Fruit fly (Drosophila melanogaster) whole organism, embryonic: ENCODE results near the gene pps.
A peak's percentile ranks its signal among the peaks of the same experiment; 100 is the strongest.

Experiments
- Ada2b ChIP-seq: fragments of 200-800 bp; sonication (Bioruptor generic); IDR thresholded peaks from 2 replicates; pipeline ENCODE4 v1.3.6; 2022; ENCODE audit warnings: missing biosample characterization, missing genetic modification characterization
- Asciz ChIP-seq: fragments of 200-800 bp; sonication (Bioruptor generic); optimal IDR thresholded peaks from 2 replicates; lab custom pipeline; 2017; ENCODE audit warnings: missing biosample characterization, mild to moderate bottlenecking, missing genetic modification characterization, missing genetic modification reagents
- B-H2 ChIP-seq: fragments of 200-800 bp; sonication (Bioruptor generic); optimal IDR thresholded peaks from 2 replicates; lab custom pipeline; 2018; ENCODE audit warnings: missing biosample characterization, mild to moderate bottlenecking, missing genetic modification characterization
- CG10431 ChIP-seq: fragments of 200-800 bp; sonication (Bioruptor generic); optimal IDR thresholded peaks from 3 replicates; lab custom pipeline; 2018; ENCODE audit warnings: missing biosample characterization, mild to moderate bottlenecking, missing genetic modification characterization
- CG12104 ChIP-seq: fragments of 200-800 bp; sonication (Bioruptor generic); optimal IDR thresholded peaks from 3 replicates; lab custom pipeline; 2016; ENCODE audit warnings: missing biosample characterization, missing genetic modification characterization
- CG12299 ChIP-seq: fragments of 200-800 bp; sonication (Bioruptor generic); optimal IDR thresholded peaks from 2 replicates; lab custom pipeline; 2018; ENCODE audit warnings: missing biosample characterization, mild to moderate bottlenecking, missing genetic modification characterization
- CG14050 ChIP-seq: fragments of 200-800 bp; sonication (Bioruptor generic); IDR thresholded peaks from 3 replicates; pipeline ENCODE4 v1.3.6; 2022; ENCODE audit warnings: missing biosample characterization, missing genetic modification characterization
- CG15514 ChIP-seq: fragments of 200-800 bp; sonication (Bioruptor generic); optimal IDR thresholded peaks from 3 replicates; lab custom pipeline; 2017; ENCODE audit warnings: missing biosample characterization, missing genetic modification characterization, mild to moderate bottlenecking, moderate library complexity, missing genetic modification reagents
- CG16815 ChIP-seq: fragments of 200-800 bp; sonication (Bioruptor generic); optimal IDR thresholded peaks from 3 replicates; lab custom pipeline; 2017; ENCODE audit warnings: missing biosample characterization, mild to moderate bottlenecking, missing genetic modification characterization
- CG2202 ChIP-seq: fragments of 200-800 bp; sonication (Bioruptor generic); optimal IDR thresholded peaks from 2 replicates; lab custom pipeline; 2018; ENCODE audit warnings: missing biosample characterization, mild to moderate bottlenecking, missing genetic modification characterization
- CG30403 ChIP-seq: fragments of 200-800 bp; sonication (Bioruptor generic); optimal IDR thresholded peaks from 3 replicates; lab custom pipeline; 2016; ENCODE audit warnings: missing biosample characterization, missing genetic modification characterization
- CG31441 ChIP-seq: fragments of 200-800 bp; sonication (Bioruptor generic); IDR thresholded peaks from 2 replicates; pipeline ENCODE4 v1.3.6; 2022; ENCODE audit warnings: missing biosample characterization, missing genetic modification characterization
- CG42726 ChIP-seq: fragments of 200-800 bp; sonication (Bioruptor generic); IDR thresholded peaks from 2 replicates; pipeline ENCODE4 v1.3.6; 2022; ENCODE audit warnings: missing biosample characterization, missing genetic modification characterization; ENCODE audit not compliant: partially characterized antibody
- CG4282 ChIP-seq: fragments of 200-800 bp; sonication (Bioruptor generic); optimal IDR thresholded peaks from 2 replicates; lab custom pipeline; 2016; ENCODE audit warnings: missing biosample characterization, missing genetic modification characterization
- CG6175 ChIP-seq: fragments of 200-800 bp; sonication (Bioruptor generic); IDR thresholded peaks from 3 replicates; pipeline ENCODE4 v1.3.6; 2022; ENCODE audit warnings: missing biosample characterization, missing genetic modification characterization
- CG6813 ChIP-seq: fragments of 200-800 bp; sonication (Bioruptor generic); optimal IDR thresholded peaks from 2 replicates; lab custom pipeline; 2017; ENCODE audit warnings: missing biosample characterization, missing genetic modification characterization, mild to moderate bottlenecking, moderate library complexity, missing genetic modification reagents
- CG6854 ChIP-seq: fragments of 200-800 bp; sonication (Bioruptor generic); optimal IDR thresholded peaks from 3 replicates; lab custom pipeline; 2017; ENCODE audit warnings: missing biosample characterization, mild to moderate bottlenecking, missing genetic modification characterization
- CG8388 ChIP-seq: fragments of 200-800 bp; sonication (Bioruptor generic); optimal IDR thresholded peaks from 2 replicates; lab custom pipeline; 2019; ENCODE audit warnings: missing biosample characterization, mild to moderate bottlenecking, missing genetic modification characterization, moderate library complexity
- CG8944 ChIP-seq: fragments of 200-800 bp; sonication (Bioruptor generic); optimal IDR thresholded peaks from 3 replicates; lab custom pipeline; 2016; ENCODE audit warnings: missing biosample characterization, missing genetic modification characterization
- Camta ChIP-seq: fragments of 200-800 bp; sonication (Bioruptor generic); optimal IDR thresholded peaks from 2 replicates; lab custom pipeline; 2016; ENCODE audit warnings: missing biosample characterization, missing genetic modification characterization
- CrebB ChIP-seq: fragments of 200-800 bp; sonication (Bioruptor generic); optimal IDR thresholded peaks from 3 replicates; lab custom pipeline; 2018; ENCODE audit warnings: missing biosample characterization, mild to moderate bottlenecking, missing genetic modification characterization
- Dad ChIP-seq: fragments of 200-800 bp; sonication (Bioruptor generic); optimal IDR thresholded peaks from 3 replicates; lab custom pipeline; 2016; ENCODE audit warnings: missing biosample characterization, missing genetic modification characterization
- Dref ChIP-seq: fragments of 200-800 bp; sonication (Bioruptor generic); IDR thresholded peaks from 2 replicates; pipeline ENCODE4 v1.3.6; 2022; ENCODE audit warnings: missing biosample characterization, missing genetic modification characterization
- Eip74EF ChIP-seq, 2 experiments: fragments of 200-800 bp in 1 of 2; fragments of >200 bp in 1 of 2; sonication (Bioruptor generic) in 1 of 2; optimal IDR thresholded peaks; 2 replicates each; lab custom pipeline; 2017 to 2019; ENCODE audit warnings: missing biosample characterization in 2 of 2, missing genetic modification characterization in 2 of 2, mild to moderate bottlenecking in 1 of 2, moderate library complexity in 1 of 2
- Ets65A ChIP-seq: fragments of 200-800 bp; sonication (Bioruptor generic); peaks from one replicate; lab custom pipeline; 2016; ENCODE audit warnings: missing biosample characterization, missing genetic modification characterization
- GATAe ChIP-seq: fragments of 200-800 bp; sonication (Bioruptor generic); conservative IDR thresholded peaks from 2 replicates; pipeline ENCODE4 v1.3.6; 2022; ENCODE audit warnings: missing biosample characterization, missing genetic modification characterization
- Hand ChIP-seq: fragments of 200-800 bp; sonication (Bioruptor generic); optimal IDR thresholded peaks from 2 replicates; lab custom pipeline; 2017; ENCODE audit warnings: mild to moderate bottlenecking, missing biosample characterization, missing genetic modification reagents, missing genetic modification characterization
- Kr ChIP-seq: fragments of 200-800 bp; sonication (Bioruptor generic); optimal IDR thresholded peaks from 2 replicates; lab custom pipeline; 2017; ENCODE audit warnings: missing biosample characterization, mild to moderate bottlenecking, missing genetic modification characterization
- Mad ChIP-seq: fragments of 200-800 bp; sonication (Bioruptor generic); optimal IDR thresholded peaks from 2 replicates; lab custom pipeline; 2016; ENCODE audit warnings: missing biosample characterization, missing genetic modification characterization
- Meics ChIP-seq: fragments of 200-800 bp; sonication (Bioruptor generic); optimal IDR thresholded peaks from 2 replicates; lab custom pipeline; 2017; ENCODE audit warnings: missing biosample characterization, mild to moderate bottlenecking, missing genetic modification characterization
- Myb ChIP-seq: fragments of 200-800 bp; sonication (Bioruptor generic); optimal IDR thresholded peaks from 2 replicates; lab custom pipeline; 2016; ENCODE audit warnings: missing biosample characterization, missing genetic modification characterization
- Optix ChIP-seq: fragments of 200-800 bp; sonication (Bioruptor generic); IDR thresholded peaks from 3 replicates; pipeline ENCODE4 v1.3.6; 2022; ENCODE audit warnings: missing biosample characterization, missing genetic modification characterization
- Side ChIP-seq: fragments of 200-800 bp; sonication (Bioruptor generic); optimal IDR thresholded peaks from 2 replicates; lab custom pipeline; 2016; ENCODE audit warnings: missing biosample characterization, missing genetic modification characterization
- Sry-β ChIP-seq: fragments of 200-800 bp; sonication (Bioruptor generic); optimal IDR thresholded peaks from 2 replicates; lab custom pipeline; 2018; ENCODE audit warnings: missing biosample characterization, mild to moderate bottlenecking, missing genetic modification characterization, moderate library complexity
- abd-A ChIP-seq: fragments of 200-800 bp; sonication (Bioruptor generic); optimal IDR thresholded peaks from 3 replicates; lab custom pipeline; 2019; ENCODE audit warnings: missing biosample characterization, mild to moderate bottlenecking, missing genetic modification characterization, moderate library complexity
- ase ChIP-seq: fragments of 200-800 bp; sonication (Bioruptor generic); IDR thresholded peaks from 3 replicates; pipeline ENCODE4 v1.3.6; 2022; ENCODE audit warnings: missing biosample characterization, missing genetic modification characterization
- cg ChIP-seq: fragments of 200-800 bp; sonication (Bioruptor generic); optimal IDR thresholded peaks from 3 replicates; lab custom pipeline; 2019; ENCODE audit warnings: missing biosample characterization, mild to moderate bottlenecking, missing genetic modification characterization, moderate library complexity
- chinmo ChIP-seq: fragments of 200-800 bp; sonication (Bioruptor generic); IDR thresholded peaks from 4 replicates; pipeline ENCODE4 v1.3.6; 2022; ENCODE audit warnings: missing biosample characterization, missing genetic modification characterization; ENCODE audit not compliant: partially characterized antibody
- dm ChIP-seq: fragments of 200-800 bp; sonication (Bioruptor generic); optimal IDR thresholded peaks from 3 replicates; lab custom pipeline; 2016; ENCODE audit warnings: missing biosample characterization, missing genetic modification characterization
- kah ChIP-seq: fragments of 200-800 bp; sonication (Bioruptor generic); optimal IDR thresholded peaks from 2 replicates; lab custom pipeline; 2018; ENCODE audit warnings: missing biosample characterization, mild to moderate bottlenecking, missing genetic modification characterization
- kni ChIP-seq: fragments of 200-800 bp; sonication (Bioruptor generic); optimal IDR thresholded peaks from 3 replicates; lab custom pipeline; 2017; ENCODE audit warnings: mild to moderate bottlenecking, missing biosample characterization, missing genetic modification reagents, missing genetic modification characterization
- mld ChIP-seq: fragments of 200-800 bp; sonication (Bioruptor generic); IDR thresholded peaks from 3 replicates; pipeline ENCODE4 v1.3.6; 2022; ENCODE audit warnings: missing biosample characterization, missing genetic modification characterization; ENCODE audit not compliant: partially characterized antibody
- pita ChIP-seq: fragments of 200-800 bp; sonication (Bioruptor generic); optimal IDR thresholded peaks from 2 replicates; lab custom pipeline; 2017; ENCODE audit warnings: missing biosample characterization, mild to moderate bottlenecking, missing genetic modification characterization
- sens-2 ChIP-seq: fragments of 200-800 bp; sonication (Bioruptor generic); IDR thresholded peaks from 2 replicates; pipeline ENCODE4 v1.3.6; 2022; ENCODE audit warnings: missing biosample characterization, missing genetic modification characterization
- sna ChIP-seq: fragments of 200-800 bp; sonication (Bioruptor generic); IDR thresholded peaks from 2 replicates; pipeline ENCODE4 v1.3.6; 2022; ENCODE audit warnings: missing biosample characterization, missing genetic modification characterization; ENCODE audit not compliant: partially characterized antibody
- so ChIP-seq: fragments of 200-800 bp; sonication (Bioruptor generic); IDR thresholded peaks from 3 replicates; pipeline ENCODE4 v1.3.6; 2022; ENCODE audit warnings: missing biosample characterization, missing genetic modification characterization
- tin ChIP-seq: fragments of 200-800 bp; sonication (Bioruptor generic); optimal IDR thresholded peaks from 3 replicates; lab custom pipeline; 2016; ENCODE audit warnings: missing biosample characterization, missing genetic modification characterization
- tll ChIP-seq, 2 experiments: fragments of 200-800 bp in 1 of 2; fragments of >200 bp in 1 of 2; sonication (Bioruptor generic) in 1 of 2; optimal IDR thresholded peaks; 2 replicates each; lab custom pipeline; 2017 to 2019; ENCODE audit warnings: missing biosample characterization in 2 of 2, missing genetic modification characterization in 2 of 2, mild to moderate bottlenecking in 1 of 2, moderate library complexity in 1 of 2
- ttk ChIP-seq: fragments of 200-800 bp; sonication (Bioruptor generic); IDR thresholded peaks from 2 replicates; pipeline ENCODE4 v2.1.2; 2022; ENCODE audit warnings: missing biosample characterization, missing genetic modification characterization
- unpg ChIP-seq: fragments of 200-800 bp; sonication (Bioruptor generic); optimal IDR thresholded peaks from 3 replicates; lab custom pipeline; 2018; ENCODE audit warnings: missing biosample characterization, mild to moderate bottlenecking, missing genetic modification characterization, moderate library complexity
- wor ChIP-seq: fragments of 200-800 bp; sonication (Bioruptor generic); IDR thresholded peaks from 2 replicates; pipeline ENCODE4 v1.3.6; 2022; ENCODE audit warnings: missing biosample characterization, missing genetic modification characterization

Gene pps

dm6 chr3R:12433764-12434163, 20.1 kb downstream of the pps start, which contains the start of the genes Aos1 and Srlp (continued):
- no peak for TF ChIP-seq Dref
- peak; percentile 73 for TF ChIP-seq CG30403 (GFP tag; lab: Kevin White, UChicago)
- TF ChIP-seq GATAe (GFP tag; lab: Robert Waterston, UW): no peak
- no peak for TF ChIP-seq CG8944 (GFP tag; lab: Kevin White, UChicago)
- TF ChIP-seq CG42726 (GFP tag; lab: Robert Waterston, UW): no peak
- TF ChIP-seq Camta (GFP tag; lab: Kevin White, UChicago): no peak
- peak; percentile 20 for TF ChIP-seq CG12299 (tag; lab: Kevin White, UChicago)
- TF ChIP-seq CG6854: no peak
- no peak for TF ChIP-seq abd-A
- TF ChIP-seq sna (GFP tag; lab: Robert Waterston, UW): no peak
- TF ChIP-seq cg (GFP tag; lab: Kevin White, UChicago): no peak
- TF ChIP-seq mld: no peak
- TF ChIP-seq CG12104 (GFP tag; lab: Kevin White, UChicago): peak; percentile 30
- no peak for TF ChIP-seq Meics (GFP tag; lab: Kevin White, UChicago)
- no peak for TF ChIP-seq Hand
- TF ChIP-seq CG14050: no peak
- no peak for TF ChIP-seq ttk (GFP tag; lab: Robert Waterston, UW)
- no peak for TF ChIP-seq CG2202 (tag; lab: Kevin White, UChicago)
- peak; percentile 47 for TF ChIP-seq tin (GFP tag; lab: Kevin White, UChicago)
- no peak for TF ChIP-seq dm
- 0 out of 4 replicates have a peak, but pooled peaks have one; percentile 38 for TF ChIP-seq chinmo (GFP tag; lab: Robert Waterston, UW)
- TF ChIP-seq CG6175 (GFP tag; lab: Robert Waterston, UW): no peak
- TF ChIP-seq CG15514 (GFP tag; lab: Kevin White, UChicago): peak; percentile 58
- no peak for TF ChIP-seq CrebB
- peak; percentile 27 for TF ChIP-seq kah (GFP tag; lab: Kevin White, UChicago)
- TF ChIP-seq tll (GFP tag; optimal IDR thresholded peaks at IDR 0.05; lab: Kevin White, UChicago): no peak
- peak; percentile 44 for TF ChIP-seq CG8388
- TF ChIP-seq Dad (GFP tag; lab: Kevin White, UChicago): no peak
- no peak for TF ChIP-seq pita (GFP tag; lab: Kevin White, UChicago)
- no peak for TF ChIP-seq Kr (GFP tag; lab: Kevin White, UChicago)
- no peak for TF ChIP-seq Myb (GFP tag; lab: Kevin White, UChicago)
- TF ChIP-seq Side (GFP tag; lab: Kevin White, UChicago): no peak
- TF ChIP-seq sens-2: no peak
- TF ChIP-seq B-H2 (GFP tag; lab: Kevin White, UChicago): peak; percentile 60
- no peak for TF ChIP-seq Optix (GFP tag; lab: Robert Waterston, UW)
- TF ChIP-seq Mad: no peak
- no peak for TF ChIP-seq CG10431 (GFP tag; lab: Kevin White, UChicago)
- TF ChIP-seq CG4282 (GFP tag; lab: Kevin White, UChicago): no peak
- no peak for TF ChIP-seq ase (GFP tag; lab: Robert Waterston, UW)
- peak; percentile 58 for TF ChIP-seq unpg (GFP tag; lab: Kevin White, UChicago)
- TF ChIP-seq Asciz: no peak
- TF ChIP-seq Ada2b (GFP tag; lab: Robert Waterston, UW): no peak
- TF ChIP-seq CG6813: no peak
- TF ChIP-seq wor (GFP tag; lab: Robert Waterston, UW): no peak
- TF ChIP-seq CG31441: no peak; the same call in 1 of the 2 replicates
- TF ChIP-seq Ets65A (GFP tag; lab: Kevin White, UChicago): peak; percentile 52
- no peak for TF ChIP-seq kni
- no peak for TF ChIP-seq Eip74EF (GFP tag; optimal IDR thresholded peaks at IDR 0.05; lab: Kevin White, UChicago)
- TF ChIP-seq so: no peak
- TF ChIP-seq Sry-β: peak; percentile 98
- TF ChIP-seq CG16815: no peak
